Fruit fly (Drosophila melanogaster) whole organism, embryonic: Measurements from ENCODE around the gene Ccz1.

Experiments
- ATbp ChIP-seq: fragments of 200-800 bp; sonication (Bioruptor generic); optimal IDR thresholded peaks from 2 replicates; lab custom pipeline; 2017; ENCODE audit warnings: missing biosample characterization, mild to moderate bottlenecking, missing genetic modification characterization, missing genetic modification reagents
- Asciz ChIP-seq: fragments of 200-800 bp; sonication (Bioruptor generic); optimal IDR thresholded peaks from 2 replicates; lab custom pipeline; 2017; ENCODE audit warnings: missing biosample characterization, mild to moderate bottlenecking, missing genetic modification characterization, missing genetic modification reagents
- Bgb ChIP-seq: fragments of 200-800 bp; sonication (Bioruptor generic); IDR thresholded peaks from 2 replicates; pipeline ENCODE4 v1.3.6; 2022; ENCODE audit warnings: missing biosample characterization, missing genetic modification characterization; ENCODE audit not compliant: partially characterized antibody
- Blimp-1 ChIP-seq: fragments of 200-800 bp; sonication (Bioruptor generic); optimal IDR thresholded peaks from 3 replicates; lab custom pipeline; 2018; ENCODE audit warnings: missing biosample characterization, missing genetic modification characterization, mild to moderate bottlenecking, moderate library complexity, missing genetic modification reagents
- BtbVII ChIP-seq: fragments of 200-800 bp; sonication (Bioruptor generic); optimal IDR thresholded peaks from 3 replicates; lab custom pipeline; 2017; ENCODE audit warnings: missing biosample characterization, mild to moderate bottlenecking, missing genetic modification characterization
- CG10543 ChIP-seq: fragments of 200-800 bp; sonication (Bioruptor generic); optimal IDR thresholded peaks from 3 replicates; lab custom pipeline; 2017; ENCODE audit warnings: missing biosample characterization, mild to moderate bottlenecking, missing genetic modification characterization, moderate library complexity
- CG11695 ChIP-seq: fragments of 200-800 bp; sonication (Bioruptor generic); IDR thresholded peaks from 3 replicates; pipeline ENCODE4 v1.3.6; 2022; ENCODE audit warnings: missing biosample characterization, missing genetic modification characterization
- CG12659 ChIP-seq: fragments of 200-800 bp; sonication (Bioruptor generic); optimal IDR thresholded peaks from 3 replicates; lab custom pipeline; 2017; ENCODE audit warnings: mild to moderate bottlenecking, missing biosample characterization, missing genetic modification reagents, missing genetic modification characterization
- CG13624 ChIP-seq: fragments of 200-800 bp; sonication (Bioruptor generic); optimal IDR thresholded peaks from 2 replicates; lab custom pipeline; 2016; ENCODE audit warnings: missing biosample characterization, missing genetic modification characterization
- CG1529 ChIP-seq: fragments of 200-800 bp; sonication (Bioruptor generic); optimal IDR thresholded peaks from 3 replicates; lab custom pipeline; 2018; ENCODE audit warnings: missing biosample characterization, missing genetic modification characterization
- CG17359 ChIP-seq: fragments of 200-800 bp; sonication (Bioruptor generic); optimal IDR thresholded peaks from 3 replicates; lab custom pipeline; 2018; ENCODE audit warnings: missing biosample characterization, mild to moderate bottlenecking, missing genetic modification characterization, moderate library complexity
- CG17361 ChIP-seq: fragments of 200-800 bp; sonication (Bioruptor generic); IDR thresholded peaks from 3 replicates; pipeline ENCODE4 v1.3.6; 2022; ENCODE audit warnings: missing biosample characterization, missing genetic modification characterization
- CG17568 ChIP-seq: fragments of 200-800 bp; sonication (Bioruptor generic); optimal IDR thresholded peaks from 2 replicates; lab custom pipeline; 2018; ENCODE audit warnings: missing biosample characterization, mild to moderate bottlenecking, missing genetic modification characterization, moderate library complexity
- CG17802 ChIP-seq: fragments of 200-800 bp; sonication (Bioruptor generic); optimal IDR thresholded peaks from 2 replicates; lab custom pipeline; 2018; ENCODE audit warnings: missing biosample characterization, mild to moderate bottlenecking, missing genetic modification characterization, moderate library complexity
- CG1832 ChIP-seq: fragments of 200-800 bp; sonication (Bioruptor generic); optimal IDR thresholded peaks from 2 replicates; lab custom pipeline; 2017; ENCODE audit warnings: missing biosample characterization, mild to moderate bottlenecking, missing genetic modification characterization, inconsistent platforms
- CG2120 ChIP-seq: fragments of 200-800 bp; sonication (Bioruptor generic); optimal IDR thresholded peaks from 3 replicates; lab custom pipeline; 2016; ENCODE audit warnings: missing biosample characterization, missing genetic modification characterization
- CG2199 ChIP-seq: fragments of 200-800 bp; sonication (Bioruptor generic); IDR thresholded peaks from 3 replicates; pipeline ENCODE4 v1.3.6; 2022; ENCODE audit warnings: missing biosample characterization, missing genetic modification characterization
- CG2875 ChIP-seq: fragments of 200-800 bp; sonication (Bioruptor generic); optimal IDR thresholded peaks from 2 replicates; lab custom pipeline; 2017; ENCODE audit warnings: missing biosample characterization, mild to moderate bottlenecking, missing genetic modification characterization, missing genetic modification reagents
- CG4328 ChIP-seq: fragments of 200-800 bp; sonication (Bioruptor generic); optimal IDR thresholded peaks from 3 replicates; lab custom pipeline; 2017; ENCODE audit warnings: missing biosample characterization, missing genetic modification reagents, missing genetic modification characterization
- CG9437 ChIP-seq: fragments of 200-800 bp; sonication (Bioruptor generic); optimal IDR thresholded peaks from 2 replicates; lab custom pipeline; 2018; ENCODE audit warnings: missing biosample characterization, mild to moderate bottlenecking, missing genetic modification characterization
- CTCF ChIP-seq: fragments of 200-800 bp; sonication (Bioruptor generic); optimal IDR thresholded peaks from 2 replicates; lab custom pipeline; 2017; ENCODE audit warnings: missing biosample characterization, mild to moderate bottlenecking, missing genetic modification characterization, moderate library complexity
- Chrac-16 ChIP-seq: fragments of 200-800 bp; sonication (Bioruptor generic); optimal IDR thresholded peaks from 3 replicates; lab custom pipeline; 2016; ENCODE audit warnings: missing biosample characterization, missing genetic modification characterization
- Dref ChIP-seq: fragments of 200-800 bp; sonication (Bioruptor generic); IDR thresholded peaks from 2 replicates; pipeline ENCODE4 v1.3.6; 2022; ENCODE audit warnings: missing biosample characterization, missing genetic modification characterization
- Drgx ChIP-seq: fragments of 200-800 bp; sonication (Bioruptor generic); IDR thresholded peaks from 2 replicates; pipeline ENCODE4 v1.3.6; 2022; ENCODE audit warnings: missing biosample characterization, missing genetic modification characterization
- Fer1 ChIP-seq: fragments of 200-800 bp; sonication (Bioruptor generic); optimal IDR thresholded peaks from 2 replicates; lab custom pipeline; 2017; ENCODE audit warnings: missing biosample characterization, mild to moderate bottlenecking, missing genetic modification characterization
- HHEX ChIP-seq: fragments of 200-800 bp; sonication (Bioruptor generic); optimal IDR thresholded peaks from 3 replicates; lab custom pipeline; 2017; ENCODE audit warnings: missing biosample characterization, mild to moderate bottlenecking, missing genetic modification characterization, missing genetic modification reagents
- HLH4C ChIP-seq: fragments of 200-800 bp; sonication (Bioruptor generic); IDR thresholded peaks from 3 replicates; pipeline ENCODE4 v1.3.6; 2022; ENCODE audit warnings: missing biosample characterization, missing genetic modification characterization; ENCODE audit not compliant: partially characterized antibody
- PHDP ChIP-seq: fragments of 200-800 bp; sonication (Bioruptor generic); optimal IDR thresholded peaks from 3 replicates; lab custom pipeline; 2018; ENCODE audit warnings: missing biosample characterization, mild to moderate bottlenecking, missing genetic modification characterization, moderate library complexity
- Sox100B ChIP-seq: fragments of 200-800 bp; sonication (Bioruptor generic); optimal IDR thresholded peaks from 3 replicates; lab custom pipeline; 2018; ENCODE audit warnings: missing biosample characterization, mild to moderate bottlenecking, missing genetic modification characterization
- al ChIP-seq: fragments of 200-800 bp; sonication (Bioruptor generic); IDR thresholded peaks from 2 replicates; pipeline ENCODE4 v1.3.6; 2022; ENCODE audit warnings: missing biosample characterization, missing genetic modification characterization
- aop ChIP-seq: fragments of 200-800 bp; sonication (Bioruptor generic); IDR thresholded peaks from 2 replicates; pipeline ENCODE4 v1.3.6; 2022; ENCODE audit warnings: missing biosample characterization, missing genetic modification characterization
- bsh ChIP-seq, 2 experiments: fragments of 200-800 bp; sonication (Bioruptor generic); optimal IDR thresholded peaks; 2 replicates each; lab custom pipeline; 2017 to 2018; ENCODE audit warnings: mild to moderate bottlenecking in 2 of 2, missing biosample characterization in 2 of 2, missing genetic modification characterization in 2 of 2, moderate library complexity in 1 of 2
- btn ChIP-seq: fragments of 200-800 bp; sonication (Bioruptor generic); optimal IDR thresholded peaks from 2 replicates; lab custom pipeline; 2016; ENCODE audit warnings: missing biosample characterization, missing genetic modification characterization
- ci ChIP-seq: fragments of 200-800 bp; sonication (Bioruptor generic); IDR thresholded peaks from 3 replicates; pipeline ENCODE4 v1.3.6; 2022; ENCODE audit warnings: missing biosample characterization, missing genetic modification characterization
- crc ChIP-seq: fragments of 200-800 bp; sonication (Bioruptor generic); optimal IDR thresholded peaks from 2 replicates; lab custom pipeline; 2016; ENCODE audit warnings: missing biosample characterization, missing genetic modification characterization
- crol ChIP-seq: fragments of 200-800 bp; sonication (Bioruptor generic); IDR thresholded peaks from 2 replicates; pipeline ENCODE4 v1.3.6; 2022; ENCODE audit warnings: missing biosample characterization, missing genetic modification characterization
- cwo ChIP-seq: fragments of 200-800 bp; sonication (Bioruptor generic); optimal IDR thresholded peaks from 3 replicates; lab custom pipeline; 2017; ENCODE audit warnings: missing biosample characterization, missing genetic modification characterization, mild to moderate bottlenecking, moderate library complexity, missing genetic modification reagents
- esg ChIP-seq: fragments of 200-800 bp; sonication (Bioruptor generic); conservative IDR thresholded peaks from 2 replicates; pipeline ENCODE4 v1.3.6; 2022; ENCODE audit warnings: missing biosample characterization, missing genetic modification characterization
- eyg ChIP-seq: fragments of 200-800 bp; sonication (Bioruptor generic); optimal IDR thresholded peaks from 3 replicates; lab custom pipeline; 2016; ENCODE audit warnings: missing biosample characterization, missing genetic modification characterization
- gfzf ChIP-seq: fragments of 200-800 bp; sonication (Bioruptor generic); optimal IDR thresholded peaks from 2 replicates; lab custom pipeline; 2016; ENCODE audit warnings: missing biosample characterization, mild to moderate bottlenecking, missing genetic modification characterization, moderate library complexity
- gt ChIP-seq: fragments of 200-800 bp; sonication (Bioruptor generic); IDR thresholded peaks from 2 replicates; pipeline ENCODE4 v1.3.6; 2022; ENCODE audit warnings: missing biosample characterization, missing genetic modification characterization
- kay ChIP-seq: fragments of 200-800 bp; sonication (Bioruptor generic); optimal IDR thresholded peaks from 2 replicates; lab custom pipeline; 2016; ENCODE audit warnings: missing biosample characterization, missing genetic modification characterization
- ken ChIP-seq: fragments of 200-800 bp; sonication (Bioruptor generic); IDR thresholded peaks from 3 replicates; pipeline ENCODE4 v1.3.6; 2022; ENCODE audit warnings: missing biosample characterization, missing genetic modification characterization
- lab ChIP-seq: fragments of 200-800 bp; sonication (Bioruptor generic); optimal IDR thresholded peaks from 3 replicates; lab custom pipeline; 2017; ENCODE audit warnings: missing biosample characterization, missing genetic modification characterization, mild to moderate bottlenecking, moderate library complexity, missing genetic modification reagents
- pb ChIP-seq: fragments of 200-800 bp; sonication (Bioruptor generic); optimal IDR thresholded peaks from 3 replicates; lab custom pipeline; 2016; ENCODE audit warnings: missing biosample characterization, missing genetic modification characterization
- sens ChIP-seq: fragments of 200-800 bp; sonication (Bioruptor generic); peaks from one replicate; lab custom pipeline; 2016; ENCODE audit warnings: missing biosample characterization, missing genetic modification characterization
- tio ChIP-seq: fragments of 200-800 bp; sonication (Bioruptor generic); optimal IDR thresholded peaks from 2 replicates; lab custom pipeline; 2017; ENCODE audit warnings: missing biosample characterization, missing genetic modification characterization, inconsistent platforms

Ccz1 gene

DNA sequence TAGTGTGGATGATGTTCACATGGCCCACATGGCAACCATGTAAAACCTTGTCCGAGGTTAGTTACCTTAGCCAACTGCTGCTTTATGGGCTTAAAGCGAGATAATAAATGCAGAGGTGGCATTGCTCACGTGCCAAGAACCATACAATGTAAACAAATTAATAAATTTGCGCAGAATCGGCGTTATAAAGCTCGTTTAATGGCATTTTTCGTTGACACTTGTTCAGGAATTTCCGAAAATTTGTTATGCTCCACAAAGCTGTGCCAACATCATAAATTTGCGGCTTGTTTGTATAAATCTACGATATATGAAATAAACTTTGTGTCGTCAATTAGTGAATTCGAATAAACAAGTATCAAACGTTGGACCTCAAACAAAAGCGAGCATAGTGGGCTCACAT, 32.8 kb upstream of the Ccz1 start (continued):
- peak; percentile 38 for TF ChIP-seq lab (GFP tag; lab: Kevin White, UChicago)
- no peak for TF ChIP-seq CG13624
- no peak for TF ChIP-seq gt (GFP tag; lab: Robert Waterston, UW)
- peak; percentile 6 for TF ChIP-seq CG10543 (GFP tag; lab: Kevin White, UChicago)
- no peak for TF ChIP-seq CG1529 (GFP tag; lab: Kevin White, UChicago)
- TF ChIP-seq cwo = peak; percentile 64

DNA sequence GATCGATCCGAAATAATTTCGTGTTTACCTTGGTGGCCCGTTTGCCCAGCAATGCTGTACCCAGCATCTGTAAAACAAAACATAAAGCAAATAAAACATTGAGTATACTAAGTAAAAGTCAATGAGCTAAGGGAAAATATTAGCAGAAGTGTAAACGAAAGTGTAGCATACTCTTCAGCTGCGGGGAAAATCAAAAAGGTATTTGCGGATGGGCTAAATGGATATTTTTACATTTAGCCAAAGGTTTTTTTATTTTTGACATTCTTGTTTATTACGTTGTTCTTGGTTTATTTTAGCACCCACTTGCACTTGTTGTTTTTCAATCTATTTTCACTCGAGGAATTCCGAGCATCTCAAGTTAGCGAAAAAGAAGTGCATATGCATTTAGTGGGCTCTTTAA, 32.0 kb upstream of the Ccz1 start:
- TF ChIP-seq Drgx (GFP tag; lab: Robert Waterston, UW) (no peak), al (GFP tag; lab: Robert Waterston, UW) (no peak), BtbVII (GFP tag; lab: Kevin White, UChicago) (peak; percentile 29), eyg (GFP tag; lab: Kevin White, UChicago) (no peak), PHDP (tag; lab: Kevin White, UChicago) (peak; percentile 20), pb (no peak), CG2875 (GFP tag; lab: Kevin White, UChicago) (no peak), Bgb (GFP tag; lab: Robert Waterston, UW) (peak; percentile 31; the same call in 1 of the 2 replicates), CG1832 (GFP tag; lab: Kevin White, UChicago) (no peak), tio (peak; percentile 37), Dref (GFP tag; lab: Robert Waterston, UW) (no peak), CG11695 (GFP tag; lab: Robert Waterston, UW) (no peak), ATbp (GFP tag; lab: Kevin White, UChicago) (peak; percentile 26), aop (GFP tag; lab: Robert Waterston, UW) (no peak), CG2199 (GFP tag; lab: Robert Waterston, UW) (peak; percentile 79; the same call in 1 of the 3 replicates), CG2120 (no peak), CG12659 (GFP tag; lab: Kevin White, UChicago) (peak; percentile 26), bsh (GFP tag; optimal IDR thresholded peaks at IDR 0.05; lab: Kevin White, UChicago) (peak in 1 of 2 experiments; percentile 18), Chrac-16 (GFP tag; lab: Kevin White, UChicago) (no peak), crc (no peak), esg (GFP tag; lab: Robert Waterston, UW) (no peak), Blimp-1 (GFP tag; lab: Kevin White, UChicago) (peak; percentile 29), cwo (no peak), Sox100B (no peak), CG17359 (tag; lab: Kevin White, UChicago) (peak; percentile 2), HLH4C (GFP tag; lab: Robert Waterston, UW) (0 out of 3 replicates have a peak, but pooled peaks have one; percentile 33), ken (GFP tag; lab: Robert Waterston, UW) (no peak), Asciz (GFP tag; lab: Kevin White, UChicago) (peak; percentile 8), CG17361 (GFP tag; lab: Robert Waterston, UW) (no peak), CG9437 (GFP tag; lab: Kevin White, UChicago) (peak; percentile 15), CG17568 (peak; percentile 16), sens (GFP tag; lab: Kevin White, UChicago) (peak; percentile 84), CG4328 (no peak), CG17802 (tag; lab: Kevin White, UChicago) (no peak), ci (GFP tag; lab: Robert Waterston, UW) (0 out of 3 replicates have a peak, but pooled peaks have one; percentile 43), crol (no peak), kay (no peak), CTCF (GFP tag; lab: Kevin White, UChicago) (peak; percentile 30), btn (GFP tag; lab: Kevin White, UChicago) (no peak), HHEX (GFP tag; lab: Kevin White, UChicago) (no peak), Fer1 (GFP tag; lab: Kevin White, UChicago) (no peak), gfzf (GFP tag; lab: Kevin White, UChicago) (no peak)
